Fruit fly (Drosophila melanogaster) whole organism, embryonic: ENCODE data around the gene SmydA-9.

Experiments used
- CG10366 ChIP-seq: fragments of 200-800 bp; sonication (Bioruptor generic); IDR thresholded peaks from 2 replicates; pipeline ENCODE4 v1.3.6; 2022; ENCODE audit warnings: missing biosample characterization, missing genetic modification characterization
- CG12236 ChIP-seq: fragments of 200-800 bp; sonication (Bioruptor generic); optimal IDR thresholded peaks from 2 replicates; lab custom pipeline; 2016; ENCODE audit warnings: missing biosample characterization, missing genetic modification characterization
- CG12299 ChIP-seq: fragments of 200-800 bp; sonication (Bioruptor generic); optimal IDR thresholded peaks from 2 replicates; lab custom pipeline; 2018; ENCODE audit warnings: missing biosample characterization, mild to moderate bottlenecking, missing genetic modification characterization
- CG12769 ChIP-seq: fragments of 200-800 bp; sonication (Bioruptor generic); optimal IDR thresholded peaks from 2 replicates; lab custom pipeline; 2019; ENCODE audit warnings: missing biosample characterization, mild to moderate bottlenecking, missing genetic modification characterization, moderate library complexity
- CG13287 ChIP-seq: fragments of 200-800 bp; sonication (Bioruptor generic); IDR thresholded peaks from 2 replicates; pipeline ENCODE4 v1.3.6; 2022; ENCODE audit warnings: missing biosample characterization, missing genetic modification characterization; ENCODE audit not compliant: partially characterized antibody
- CG13424 ChIP-seq: fragments of 200-800 bp; sonication (Bioruptor generic); optimal IDR thresholded peaks from 2 replicates; lab custom pipeline; 2019; ENCODE audit warnings: missing biosample characterization, mild to moderate bottlenecking, missing genetic modification characterization, moderate library complexity
- CG15073 ChIP-seq: fragments of 200-800 bp; sonication (Bioruptor generic); optimal IDR thresholded peaks from 2 replicates; lab custom pipeline; 2016; ENCODE audit warnings: missing biosample characterization, missing genetic modification characterization
- CG15479 ChIP-seq: fragments of 200-800 bp; sonication (Bioruptor generic); optimal IDR thresholded peaks from 3 replicates; lab custom pipeline; 2019; ENCODE audit warnings: missing biosample characterization, mild to moderate bottlenecking, missing genetic modification characterization, moderate library complexity
- CG15601 ChIP-seq: fragments of 200-800 bp; sonication (Bioruptor generic); optimal IDR thresholded peaks from 3 replicates; lab custom pipeline; 2019; ENCODE audit warnings: missing biosample characterization, mild to moderate bottlenecking, missing genetic modification characterization, moderate library complexity
- CG1792 ChIP-seq: fragments of 200-800 bp; sonication (Bioruptor generic); optimal IDR thresholded peaks from 2 replicates; lab custom pipeline; 2016; ENCODE audit warnings: missing biosample characterization, missing genetic modification characterization
- CG18011 ChIP-seq: fragments of 200-800 bp; sonication (Bioruptor generic); optimal IDR thresholded peaks from 2 replicates; lab custom pipeline; 2017; ENCODE audit warnings: missing biosample characterization, missing genetic modification characterization, mild to moderate bottlenecking, moderate library complexity, missing genotype
- CG18476 ChIP-seq: fragments of 200-800 bp; sonication (Bioruptor generic); optimal IDR thresholded peaks from 2 replicates; lab custom pipeline; 2016; ENCODE audit warnings: missing biosample characterization, mild to moderate bottlenecking, missing genetic modification characterization
- CG2129 ChIP-seq: fragments of 200-800 bp; sonication (Bioruptor generic); IDR thresholded peaks from 2 replicates; pipeline ENCODE4 v1.3.6; 2022; ENCODE audit warnings: missing biosample characterization, missing genetic modification characterization; ENCODE audit not compliant: partially characterized antibody
- CG2712 ChIP-seq: fragments of 200-800 bp; optimal IDR thresholded peaks from 3 replicates; lab custom pipeline; 2019; ENCODE audit warnings: missing biosample characterization, mild to moderate bottlenecking, missing genetic modification characterization, moderate library complexity
- CG30403 ChIP-seq: fragments of 200-800 bp; sonication (Bioruptor generic); optimal IDR thresholded peaks from 3 replicates; lab custom pipeline; 2016; ENCODE audit warnings: missing biosample characterization, missing genetic modification characterization
- CG31224 ChIP-seq: fragments of 200-800 bp; sonication (Bioruptor generic); IDR thresholded peaks from 2 replicates; pipeline ENCODE4 v1.3.6; 2022; ENCODE audit warnings: missing biosample characterization, missing genetic modification characterization
- CG31365 ChIP-seq: fragments of 200-800 bp; sonication (Bioruptor generic); optimal IDR thresholded peaks from 2 replicates; lab custom pipeline; 2018; ENCODE audit warnings: missing biosample characterization, mild to moderate bottlenecking, missing genetic modification characterization
- CG34422 ChIP-seq: fragments of 200-800 bp; sonication (Bioruptor generic); IDR thresholded peaks from 3 replicates; pipeline ENCODE4 v1.3.6; 2022; ENCODE audit warnings: missing biosample characterization, missing genetic modification characterization
- CG4328 ChIP-seq: fragments of 200-800 bp; sonication (Bioruptor generic); optimal IDR thresholded peaks from 3 replicates; lab custom pipeline; 2017; ENCODE audit warnings: missing biosample characterization, missing genetic modification reagents, missing genetic modification characterization
- CG4360 ChIP-seq: fragments of 200-800 bp; sonication (Bioruptor generic); IDR thresholded peaks from 2 replicates; pipeline ENCODE4 v1.3.6; 2022; ENCODE audit warnings: missing biosample characterization, missing genetic modification characterization
- CG6765 ChIP-seq: fragments of 200-800 bp; sonication (Bioruptor generic); optimal IDR thresholded peaks from 3 replicates; lab custom pipeline; 2017; ENCODE audit warnings: missing biosample characterization, mild to moderate bottlenecking, missing genetic modification characterization
- CG9215 ChIP-seq: fragments of 200-800 bp; sonication (Bioruptor generic); IDR thresholded peaks from 2 replicates; pipeline ENCODE4 v1.3.6; 2022; ENCODE audit warnings: missing biosample characterization, missing genetic modification characterization
- Camta ChIP-seq: fragments of 200-800 bp; sonication (Bioruptor generic); optimal IDR thresholded peaks from 2 replicates; lab custom pipeline; 2016; ENCODE audit warnings: missing biosample characterization, missing genetic modification characterization
- Dip2 ChIP-seq: fragments of 200-800 bp; sonication (Bioruptor generic); IDR thresholded peaks from 2 replicates; pipeline ENCODE4 v1.3.6; 2022; ENCODE audit warnings: missing biosample characterization, missing genetic modification characterization
- Eip74EF ChIP-seq, 2 experiments: fragments of 200-800 bp in 1 of 2; fragments of >200 bp in 1 of 2; sonication (Bioruptor generic) in 1 of 2; optimal IDR thresholded peaks; 2 replicates each; lab custom pipeline; 2017 to 2019; ENCODE audit warnings: missing biosample characterization in 2 of 2, missing genetic modification characterization in 2 of 2, mild to moderate bottlenecking in 1 of 2, moderate library complexity in 1 of 2
- MESR4 ChIP-seq: fragments of 200-800 bp; sonication (Bioruptor generic); optimal IDR thresholded peaks from 2 replicates; lab custom pipeline; 2018; ENCODE audit warnings: missing biosample characterization, mild to moderate bottlenecking, missing genetic modification characterization, moderate library complexity
- Optix ChIP-seq: fragments of 200-800 bp; sonication (Bioruptor generic); IDR thresholded peaks from 3 replicates; pipeline ENCODE4 v1.3.6; 2022; ENCODE audit warnings: missing biosample characterization, missing genetic modification characterization
- Ptx1 ChIP-seq: fragments of 200-800 bp; sonication (Bioruptor generic); IDR thresholded peaks from 2 replicates; pipeline ENCODE4 v1.3.6; 2022; ENCODE audit warnings: missing biosample characterization, missing genetic modification characterization
- Rfx ChIP-seq: fragments of 200-800 bp; sonication (Bioruptor generic); IDR thresholded peaks from 2 replicates; pipeline ENCODE4 v1.3.6; 2022; ENCODE audit warnings: missing biosample characterization, missing genetic modification characterization
- ab ChIP-seq: fragments of 200-800 bp; sonication (Bioruptor generic); optimal IDR thresholded peaks from 2 replicates; lab custom pipeline; 2016; ENCODE audit warnings: missing biosample characterization, missing genetic modification characterization
- ara ChIP-seq: fragments of 200-800 bp; sonication (Bioruptor generic); IDR thresholded peaks from 2 replicates; pipeline ENCODE4 v1.3.6; 2022; ENCODE audit warnings: missing biosample characterization, missing genetic modification characterization
- az2 ChIP-seq: fragments of 200-800 bp; sonication (Bioruptor generic); optimal IDR thresholded peaks from 3 replicates; lab custom pipeline; 2016; ENCODE audit warnings: missing biosample characterization, missing genetic modification characterization
- bab2 ChIP-seq: fragments of 200-800 bp; sonication (Bioruptor generic); optimal IDR thresholded peaks from 2 replicates; lab custom pipeline; 2016; ENCODE audit warnings: missing biosample characterization, missing genetic modification characterization
- btn ChIP-seq: fragments of 200-800 bp; sonication (Bioruptor generic); optimal IDR thresholded peaks from 2 replicates; lab custom pipeline; 2016; ENCODE audit warnings: missing biosample characterization, missing genetic modification characterization
- cas ChIP-seq: fragments of 200-800 bp; sonication (Bioruptor generic); IDR thresholded peaks from 2 replicates; pipeline ENCODE4 v1.3.6; 2022; ENCODE audit warnings: missing biosample characterization, missing genetic modification characterization
- esg ChIP-seq: fragments of 200-800 bp; sonication (Bioruptor generic); conservative IDR thresholded peaks from 2 replicates; pipeline ENCODE4 v1.3.6; 2022; ENCODE audit warnings: missing biosample characterization, missing genetic modification characterization
- fd64A ChIP-seq: fragments of 200-800 bp; sonication (Bioruptor generic); optimal IDR thresholded peaks from 3 replicates; lab custom pipeline; 2018; ENCODE audit warnings: missing biosample characterization, mild to moderate bottlenecking, missing genetic modification characterization
- fru ChIP-seq: fragments of >200 bp; optimal IDR thresholded peaks from 2 replicates; lab custom pipeline; 2017
- gt ChIP-seq: fragments of 200-800 bp; sonication (Bioruptor generic); IDR thresholded peaks from 2 replicates; pipeline ENCODE4 v1.3.6; 2022; ENCODE audit warnings: missing biosample characterization, missing genetic modification characterization
- hbn ChIP-seq: fragments of 200-800 bp; sonication (Bioruptor generic); IDR thresholded peaks from 2 replicates; pipeline ENCODE4 v1.3.6; 2022; ENCODE audit warnings: missing biosample characterization, missing genetic modification characterization; ENCODE audit not compliant: partially characterized antibody
- jigr1 ChIP-seq: fragments of 200-800 bp; sonication (Bioruptor generic); IDR thresholded peaks from 3 replicates; pipeline ENCODE4 v1.3.6; 2022; ENCODE audit warnings: missing biosample characterization, missing genetic modification characterization
- klu ChIP-seq: fragments of 200-800 bp; sonication (Bioruptor generic); IDR thresholded peaks from 2 replicates; pipeline ENCODE4 v1.3.6; 2022; ENCODE audit warnings: missing biosample characterization, missing genetic modification characterization
- mam ChIP-seq: fragments of 200-800 bp; sonication (Bioruptor generic); optimal IDR thresholded peaks from 3 replicates; lab custom pipeline; 2016; ENCODE audit warnings: missing biosample characterization, missing genetic modification characterization
- onecut ChIP-seq: fragments of 200-800 bp; sonication (Bioruptor generic); IDR thresholded peaks from 2 replicates; pipeline ENCODE4 v1.3.6; 2022; ENCODE audit warnings: missing biosample characterization, missing genetic modification characterization
- sim ChIP-seq: fragments of 200-800 bp; sonication (Bioruptor generic); IDR thresholded peaks from 2 replicates; pipeline ENCODE4 v1.3.6; 2022; ENCODE audit warnings: missing biosample characterization, missing genetic modification characterization
- slbo ChIP-seq: fragments of 200-800 bp; sonication (Bioruptor generic); IDR thresholded peaks from 2 replicates; pipeline ENCODE4 v1.3.6; 2022; ENCODE audit warnings: missing biosample characterization, missing genetic modification characterization
- sna ChIP-seq: fragments of 200-800 bp; sonication (Bioruptor generic); IDR thresholded peaks from 2 replicates; pipeline ENCODE4 v1.3.6; 2022; ENCODE audit warnings: missing biosample characterization, missing genetic modification characterization; ENCODE audit not compliant: partially characterized antibody
- so ChIP-seq: fragments of 200-800 bp; sonication (Bioruptor generic); IDR thresholded peaks from 3 replicates; pipeline ENCODE4 v1.3.6; 2022; ENCODE audit warnings: missing biosample characterization, missing genetic modification characterization
- toy ChIP-seq: fragments of 200-800 bp; sonication (Bioruptor generic); IDR thresholded peaks from 2 replicates; pipeline ENCODE4 v1.3.6; 2022; ENCODE audit warnings: missing biosample characterization, missing genetic modification characterization
- vnd ChIP-seq: fragments of 200-800 bp; sonication (Bioruptor generic); IDR thresholded peaks from 3 replicates; pipeline ENCODE4 v1.3.6; 2022; ENCODE audit warnings: missing biosample characterization, missing genetic modification characterization; ENCODE audit not compliant: partially characterized antibody
- zfh2 ChIP-seq: fragments of 200-800 bp; sonication (Bioruptor generic); optimal IDR thresholded peaks from 2 replicates; lab custom pipeline; 2016; ENCODE audit warnings: missing biosample characterization, missing genetic modification characterization

SmydA-9 gene

dm6 chrX:9251212-9251877 is 40.7 kb upstream of the SmydA-9 start (continued):
- no peak for TF ChIP-seq gt (GFP tag; lab: Robert Waterston, UW)
- no peak for TF ChIP-seq CG15479
- TF ChIP-seq CG10366 (GFP tag; lab: Robert Waterston, UW) = no peak
- TF ChIP-seq jigr1 (GFP tag; lab: Robert Waterston, UW) = no peak
- no peak for TF ChIP-seq klu (GFP tag; lab: Robert Waterston, UW)
- TF ChIP-seq az2 = peak; percentile 39
- no peak for TF ChIP-seq vnd (GFP tag; lab: Robert Waterston, UW)
- no peak for TF ChIP-seq bab2 (GFP tag; lab: Kevin White, UChicago)
- TF ChIP-seq sna (GFP tag; lab: Robert Waterston, UW) = no peak
- no peak for TF ChIP-seq CG18011
- TF ChIP-seq CG12299 (tag; lab: Kevin White, UChicago) = no peak
- TF ChIP-seq CG31224 (GFP tag; lab: Robert Waterston, UW) = no peak
- TF ChIP-seq sim = no peak
- TF ChIP-seq ara (GFP tag; lab: Robert Waterston, UW) = no peak
- TF ChIP-seq Rfx = no peak
- TF ChIP-seq MESR4 (GFP tag; lab: Kevin White, UChicago) = no peak
- TF ChIP-seq CG18476 (GFP tag; lab: Kevin White, UChicago) = no peak
- TF ChIP-seq so = 0 out of 3 replicates have a peak, but pooled peaks have one; percentile 8
- TF ChIP-seq btn (GFP tag; lab: Kevin White, UChicago) = peak; percentile 27
- TF ChIP-seq Camta (GFP tag; lab: Kevin White, UChicago) = peak; percentile 7
- no peak for TF ChIP-seq cas (GFP tag; lab: Robert Waterston, UW)
- no peak for TF ChIP-seq CG34422 (GFP tag; lab: Robert Waterston, UW)
- no peak for TF ChIP-seq fru (lab: Kevin White, UChicago)
- TF ChIP-seq CG15601 = no peak
- TF ChIP-seq esg (GFP tag; lab: Robert Waterston, UW) = 0 out of 2 replicates have a peak, but pooled peaks have one; percentile 12
- TF ChIP-seq CG2129 (GFP tag; lab: Robert Waterston, UW) = no peak
- TF ChIP-seq Optix (GFP tag; lab: Robert Waterston, UW) = peak; percentile 37; the same call in 1 of the 3 replicates
- no peak for TF ChIP-seq CG1792
- TF ChIP-seq Eip74EF (GFP tag; optimal IDR thresholded peaks at IDR 0.05; lab: Kevin White, UChicago) = peak in 1 of 2 experiments; percentile 93
- TF ChIP-seq CG9215 (GFP tag; lab: Robert Waterston, UW) = no peak
- TF ChIP-seq Dip2 (GFP tag; lab: Robert Waterston, UW) = no peak
- TF ChIP-seq CG13287 (GFP tag; lab: Robert Waterston, UW) = no peak
- TF ChIP-seq slbo = peak; percentile 51
- TF ChIP-seq ab (GFP tag; lab: Kevin White, UChicago) = no peak
- peak; percentile 21 for TF ChIP-seq CG2712
- no peak for TF ChIP-seq hbn (GFP tag; lab: Robert Waterston, UW)
- peak; percentile 28; the same call in 1 of the 2 replicates for TF ChIP-seq Ptx1 (GFP tag; lab: Robert Waterston, UW)
- no peak for TF ChIP-seq toy
- TF ChIP-seq CG30403 (GFP tag; lab: Kevin White, UChicago) = peak; percentile 38
- TF ChIP-seq CG13424 (tag; lab: Kevin White, UChicago) = peak; percentile 24
- TF ChIP-seq onecut (GFP tag; lab: Robert Waterston, UW) = no peak
- TF ChIP-seq CG4360 (GFP tag; lab: Robert Waterston, UW) = peak; percentile 25; the same call in 1 of the 2 replicates
- TF ChIP-seq CG12236 (GFP tag; lab: Kevin White, UChicago) = no peak
- no peak for TF ChIP-seq CG31365 (tag; lab: Kevin White, UChicago)
- TF ChIP-seq fd64A = no peak
- no peak for TF ChIP-seq mam
- no peak for TF ChIP-seq CG15073 (GFP tag; lab: Kevin White, UChicago)
- no peak for TF ChIP-seq CG12769 (tag; lab: Kevin White, UChicago)
- TF ChIP-seq CG6765 (GFP tag; lab: Kevin White, UChicago) = no peak
- TF ChIP-seq CG4328 (GFP tag; lab: Kevin White, UChicago) = no peak
- TF ChIP-seq zfh2 (GFP tag; lab: Kevin White, UChicago) = no peak
